Worm (Caenorhabditis elegans): ENCODE results near the gene C03H12.1.

Gene C03H12.1

DNA sequence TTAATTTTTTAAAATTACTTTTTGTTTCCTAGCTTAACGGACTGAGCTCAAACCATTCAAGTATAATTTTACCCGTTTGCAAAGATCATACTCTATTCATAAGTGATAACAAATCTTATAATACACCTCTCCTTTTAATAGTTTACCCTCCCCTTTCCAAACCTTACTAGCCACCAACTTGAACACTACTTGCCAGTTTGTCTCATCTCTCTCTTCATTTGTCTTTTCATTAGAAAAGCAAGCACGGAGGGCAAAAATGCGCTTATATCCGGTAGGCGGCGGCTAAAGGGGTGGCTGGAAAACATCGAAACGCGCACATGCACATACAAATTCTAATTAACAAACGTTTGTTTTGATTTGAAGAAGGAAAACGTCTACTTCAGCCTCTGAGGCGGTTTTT is 34.3 kb upstream of the C03H12.1 start:
- TF ChIP-seq sdc-2 (tag; optimal IDR thresholded peaks at IDR 0.05), result peak; percentile 68
- no peak for TF ChIP-seq hlh-30 (tag; optimal IDR thresholded peaks at IDR 0.05; ENCODE audit: insufficient read depth)
- no peak for TF ChIP-seq npax-4 (tag; optimal IDR thresholded peaks at IDR 0.05)
- TF ChIP-seq gmeb-2 (tag; optimal IDR thresholded peaks at IDR 0.05), result no peak
- no peak for TF ChIP-seq tbx-2 (tag; optimal IDR thresholded peaks at IDR 0.05)

DNA sequence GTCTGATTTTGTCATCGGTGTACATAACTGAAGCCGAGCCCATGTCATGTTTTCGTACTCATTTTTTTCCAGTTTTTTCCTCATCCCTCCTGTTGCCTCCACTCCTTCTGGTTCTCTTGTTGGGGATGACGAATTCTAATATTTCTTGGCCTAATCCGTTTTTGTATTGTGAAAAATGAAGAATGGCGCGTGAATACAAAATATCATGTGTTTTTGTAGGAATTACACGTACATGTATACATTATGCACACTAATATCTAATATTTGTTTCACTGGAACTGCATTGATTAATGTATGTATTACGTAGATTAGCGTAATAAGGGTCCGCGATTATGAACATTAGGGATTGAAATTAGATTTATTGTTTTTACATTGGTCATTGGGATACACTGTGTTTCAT is 33.6 kb upstream of the C03H12.1 start:
- TF ChIP-seq ztf-16 (tag; optimal IDR thresholded peaks at IDR 0.05) (no peak), pha-2 (tag; optimal IDR thresholded peaks at IDR 0.05) (no peak), gmeb-2 (tag; optimal IDR thresholded peaks at IDR 0.05) (no peak), dve-1 (tag; optimal IDR thresholded peaks at IDR 0.05) (no peak), unc-55 (GFP tag; optimal IDR thresholded peaks at IDR 0.05) (no peak), ceh-30 (tag; optimal IDR thresholded peaks at IDR 0.05) (no peak), ceh-34 (tag; optimal IDR thresholded peaks at IDR 0.05) (no peak), sdc-2 (tag; optimal IDR thresholded peaks at IDR 0.05) (no peak), pag-3 (tag; optimal IDR thresholded peaks at IDR 0.05; ENCODE audit: borderline replicate concordance) (no peak), C08G9.2 (tag; optimal IDR thresholded peaks at IDR 0.05) (no peak), fax-1 (tag; optimal IDR thresholded peaks at IDR 0.05) (no peak), hlh-15 (tag; optimal IDR thresholded peaks at IDR 0.05) (no peak), pros-1 (tag; optimal IDR thresholded peaks at IDR 0.05) (no peak), hlh-13 (GFP tag; optimal IDR thresholded peaks at IDR 0.05) (no peak)

DNA sequence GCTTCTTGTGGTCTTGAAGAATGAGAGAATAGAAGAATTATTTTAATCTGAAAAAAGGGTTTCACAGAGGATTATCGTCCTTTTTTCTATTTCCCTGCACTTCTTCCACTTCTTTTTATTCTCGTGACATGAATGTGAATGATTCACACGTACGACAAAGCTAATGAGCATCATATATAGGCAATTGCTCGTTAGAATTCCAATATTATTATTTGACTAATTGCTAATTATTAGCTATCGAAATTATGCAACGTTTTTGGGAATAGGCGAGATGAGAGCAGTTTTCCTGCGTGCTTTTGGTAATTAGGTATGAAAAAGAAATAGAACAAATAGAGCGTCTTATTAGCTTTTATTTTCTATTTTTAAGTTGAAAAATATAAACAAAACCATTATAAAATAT is 31.5 kb upstream of the C03H12.1 start:
- TF ChIP-seq sdc-2 (tag; optimal IDR thresholded peaks at IDR 0.05) (no peak), ets-4 (tag; optimal IDR thresholded peaks at IDR 0.05) (no peak), dmd-4 (tag; optimal IDR thresholded peaks at IDR 0.05; ENCODE audit: borderline replicate concordance) (no peak), ama-1 (optimal IDR thresholded peaks at IDR 0.05) (no peak), hlh-8 (tag; optimal IDR thresholded peaks at IDR 0.05) (no peak), ref-2 (tag; optimal IDR thresholded peaks at IDR 0.05) (no peak), ceh-45 (GFP tag; IDR thresholded peaks at IDR 0.05) (no peak), elt-2 (tag; optimal IDR thresholded peaks at IDR 0.05) (no peak), ceh-22 (tag; optimal IDR thresholded peaks at IDR 0.05) (no peak)

DNA sequence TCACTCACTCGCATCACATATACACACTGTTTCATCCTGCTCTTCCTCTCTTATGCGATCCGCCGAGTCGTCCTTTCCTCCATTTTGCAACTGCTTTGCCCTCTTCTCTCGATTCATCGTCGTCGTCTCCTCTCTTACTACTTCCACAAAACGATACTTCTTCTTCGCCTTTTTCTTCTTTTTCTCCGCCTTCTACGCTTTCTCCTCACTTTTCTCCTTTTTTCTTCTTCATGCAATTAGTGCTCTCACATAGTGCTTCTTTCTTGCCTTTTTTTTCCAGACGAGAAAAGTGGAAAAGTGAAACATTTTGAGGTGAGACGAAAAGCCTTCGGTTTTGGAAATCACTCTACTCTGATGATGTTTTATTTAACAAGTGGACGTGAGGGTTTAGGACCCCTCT is 29.7 kb upstream of the C03H12.1 start:
- TF ChIP-seq ceh-6 (GFP tag; optimal IDR thresholded peaks at IDR 0.05), result no peak
- no peak for TF ChIP-seq Y22D7AL.16 (tag; optimal IDR thresholded peaks at IDR 0.05)
- peak; percentile 20 for TF ChIP-seq ceh-31 (tag; optimal IDR thresholded peaks at IDR 0.05)
- TF ChIP-seq unc-3 (GFP tag; conservative IDR thresholded peaks at IDR 0.05), result no peak
- no peak for TF ChIP-seq unc-3 (tag; optimal IDR thresholded peaks at IDR 0.05)
- peak; percentile 50 for TF ChIP-seq unc-42 (tag; optimal IDR thresholded peaks at IDR 0.05)
- TF ChIP-seq odd-2 (tag; optimal IDR thresholded peaks at IDR 0.05), result no peak
- TF ChIP-seq nfya-1 (tag; optimal IDR thresholded peaks at IDR 0.05), result peak; percentile 25
- no peak for TF ChIP-seq nhr-11 (tag; optimal IDR thresholded peaks at IDR 0.05)

DNA sequence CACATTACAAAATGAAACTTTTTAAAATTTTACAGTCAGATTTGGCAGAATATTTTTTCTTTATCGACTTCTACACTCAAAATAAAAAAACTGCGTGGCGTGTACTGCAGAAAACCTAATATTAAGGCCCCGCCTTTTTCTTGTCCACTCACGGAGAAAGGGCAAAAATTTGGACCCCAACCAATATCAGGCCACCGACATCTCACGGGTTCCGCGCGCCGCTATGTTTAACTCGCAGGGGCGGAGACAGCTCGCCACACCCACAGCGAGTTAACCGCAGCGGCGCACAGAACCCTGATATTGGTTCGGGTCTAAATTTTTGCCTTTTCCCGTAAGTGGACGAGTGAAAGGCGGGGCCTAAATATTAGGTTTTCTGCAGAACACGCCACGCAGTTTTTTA is 25.5 kb upstream of the C03H12.1 start:
- TF ChIP-seq elt-2 (tag; optimal IDR thresholded peaks at IDR 0.05) (no peak), che-1 (tag; optimal IDR thresholded peaks at IDR 0.05) (no peak), ceh-34 (tag; optimal IDR thresholded peaks at IDR 0.05) (no peak), fkh-10 (GFP tag; optimal IDR thresholded peaks at IDR 0.05) (no peak), unc-86 (tag; optimal IDR thresholded peaks at IDR 0.05) (no peak), fkh-6 (tag; optimal IDR thresholded peaks at IDR 0.05) (no peak), rnt-1 (tag; optimal IDR thresholded peaks at IDR 0.05) (no peak), tbx-2 (tag; optimal IDR thresholded peaks at IDR 0.05) (no peak), npax-4 (tag; optimal IDR thresholded peaks at IDR 0.05) (no peak), nhr-11 (tag; optimal IDR thresholded peaks at IDR 0.05) (no peak), lim-6 (tag; optimal IDR thresholded peaks at IDR 0.05) (no peak), pha-2 (tag; optimal IDR thresholded peaks at IDR 0.05) (no peak)
